Fruit fly (Drosophila melanogaster): Measurements from ENCODE around the gene CG7772.

- TF ChIP-seq da (GFP tag; optimal IDR thresholded peaks at IDR 0.05): no peak
- no peak for TF ChIP-seq esg (GFP tag; conservative IDR thresholded peaks at IDR 0.05)
- no peak for TF ChIP-seq CG12236 (GFP tag; optimal IDR thresholded peaks at IDR 0.05)
- TF ChIP-seq unc-4 (GFP tag; IDR thresholded peaks at IDR 0.05; ENCODE audit: partially characterized antibody): no peak
Measured at dm6 chrX:17912514-17912913, 5.5 kb upstream of the CG7772 start.

Data from whole organism, embryonic.